Fruit fly (Drosophila melanogaster): Measurements from ENCODE around the gene Mnt.

The Mnt gene

DNA sequence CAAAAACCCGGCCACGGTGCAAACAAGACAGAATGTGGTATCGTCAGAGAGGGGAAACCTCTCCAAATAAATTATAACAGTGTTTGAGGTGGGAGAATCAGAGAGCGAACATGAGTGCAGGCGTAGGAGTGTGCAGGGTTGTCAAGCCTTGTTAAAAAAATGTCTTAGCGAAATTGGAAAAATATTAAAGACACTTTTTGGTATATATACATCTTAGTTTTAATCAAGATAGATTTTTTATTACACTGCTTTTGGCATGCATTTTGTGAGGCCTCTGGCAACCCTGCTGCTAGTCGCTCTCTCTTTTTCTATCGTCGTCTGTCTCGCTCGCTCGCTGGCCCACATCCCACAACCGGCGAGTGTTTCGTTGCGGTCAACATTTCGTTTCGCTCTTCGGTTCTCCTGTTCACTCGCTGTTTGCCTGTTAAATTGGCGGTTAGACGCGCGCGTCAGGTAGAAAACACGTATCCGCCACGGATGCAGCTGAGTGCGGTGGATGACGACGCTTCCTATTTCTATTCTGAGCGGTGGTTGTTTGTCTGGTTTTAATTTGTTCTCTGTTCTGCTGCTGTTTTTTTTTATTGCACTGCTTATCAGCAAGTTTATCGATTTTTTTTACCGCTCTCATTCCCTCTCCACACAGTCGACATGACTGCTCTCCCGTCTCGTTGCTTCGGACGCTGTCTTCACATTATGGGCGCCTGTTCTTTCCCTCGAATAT, 70.6 kb downstream of the Mnt start (continued):
- TF ChIP-seq CG12659 (GFP tag; optimal IDR thresholded peaks at IDR 0.05), result peak; percentile 100
- TF ChIP-seq ham (GFP tag; IDR thresholded peaks at IDR 0.05), result peak; percentile 98
- peak; percentile 99 for TF ChIP-seq Gug (GFP tag; IDR thresholded peaks at IDR 0.05)
- TF ChIP-seq slou (GFP tag; optimal IDR thresholded peaks at IDR 0.05), result peak; percentile 99
- peak; percentile 100 for TF ChIP-seq CG7839 (tag; optimal IDR thresholded peaks at IDR 0.05)
- peak; percentile 100 for TF ChIP-seq CG6813 (GFP tag; optimal IDR thresholded peaks at IDR 0.05)
- peak; percentile 99 for TF ChIP-seq Atf3 (GFP tag; optimal IDR thresholded peaks at IDR 0.05)
- TF ChIP-seq Mes4 (GFP tag; optimal IDR thresholded peaks at IDR 0.05), result peak; percentile 99
- TF ChIP-seq HHEX (GFP tag; optimal IDR thresholded peaks at IDR 0.05), result peak; percentile 100
- peak; percentile 99 for TF ChIP-seq Pdp1 (GFP tag; optimal IDR thresholded peaks at IDR 0.05)
- peak; percentile 99 for TF ChIP-seq Meics (GFP tag; optimal IDR thresholded peaks at IDR 0.05)
- peak; percentile 93 to 99 for TF ChIP-seq eve (GFP tag; optimal IDR thresholded peaks at IDR 0.05)
- TF ChIP-seq PHDP (tag; optimal IDR thresholded peaks at IDR 0.05), result peak; percentile 99
- TF ChIP-seq CG4617 (GFP tag; optimal IDR thresholded peaks at IDR 0.05; ENCODE audit: borderline replicate concordance), result peak; percentile 99
- TF ChIP-seq schlank (tag; optimal IDR thresholded peaks at IDR 0.05), result peak; percentile 99
- peak; percentile 98 for TF ChIP-seq pb (GFP tag; optimal IDR thresholded peaks at IDR 0.05)
- TF ChIP-seq CG10462 (GFP tag; optimal IDR thresholded peaks at IDR 0.05), result peak; percentile 99
- TF ChIP-seq jigr1 (GFP tag; IDR thresholded peaks at IDR 0.05), result peak; percentile 97
- peak; percentile 99 for TF ChIP-seq Dip3 (GFP tag; optimal IDR thresholded peaks at IDR 0.05)
- TF ChIP-seq CG15011 (GFP tag; optimal IDR thresholded peaks at IDR 0.05), result peak; percentile 99
- TF ChIP-seq dysf (GFP tag; IDR thresholded peaks at IDR 0.05), result peak; percentile 100
- peak; percentile 50 for TF ChIP-seq Dp (GFP tag; optimal IDR thresholded peaks at IDR 0.05)
- peak; percentile 99 for TF ChIP-seq CG16815 (GFP tag; optimal IDR thresholded peaks at IDR 0.05)
- TF ChIP-seq CG10979 (tag; optimal IDR thresholded peaks at IDR 0.05), result peak; percentile 99
- TF ChIP-seq row (GFP tag; IDR thresholded peaks at IDR 0.05), result peak; percentile 100
- TF ChIP-seq Sox100B (GFP tag; optimal IDR thresholded peaks at IDR 0.05), result peak; percentile 99
- TF ChIP-seq Sry-β (GFP tag; optimal IDR thresholded peaks at IDR 0.05), result peak; percentile 63
- TF ChIP-seq Sry-δ (GFP tag; optimal IDR thresholded peaks at IDR 0.05), result peak; percentile 84
- TF ChIP-seq CG3407 (GFP tag; optimal IDR thresholded peaks at IDR 0.05), result peak; percentile 99
- TF ChIP-seq ranshi (GFP tag; IDR thresholded peaks at IDR 0.05), result peak; percentile 100
- TF ChIP-seq CG16863 (GFP tag; optimal IDR thresholded peaks at IDR 0.05), result peak; percentile 99
- TF ChIP-seq p53 (GFP tag; optimal IDR thresholded peaks at IDR 0.05), result peak; percentile 98
- peak; percentile 99 for TF ChIP-seq Dek (tag; optimal IDR thresholded peaks at IDR 0.05)
- TF ChIP-seq chm (GFP tag; IDR thresholded peaks at IDR 0.05), result peak; percentile 100
- TF ChIP-seq knrl (GFP tag; IDR thresholded peaks at IDR 0.05; ENCODE audit: partially characterized antibody), result no peak
- peak; percentile 99 for TF ChIP-seq ac (GFP tag; optimal IDR thresholded peaks at IDR 0.05)
- peak; percentile 99 for TF ChIP-seq E2f1 (GFP tag; IDR thresholded peaks at IDR 0.05)
- TF ChIP-seq CG31365 (tag; optimal IDR thresholded peaks at IDR 0.05), result peak; percentile 95
- peak; percentile 99 for TF ChIP-seq cwo (GFP tag; optimal IDR thresholded peaks at IDR 0.05)
- TF ChIP-seq GATAe (GFP tag; conservative IDR thresholded peaks at IDR 0.05), result peak; percentile 98
- TF ChIP-seq CG9215 (GFP tag; IDR thresholded peaks at IDR 0.05), result peak; percentile 99
- TF ChIP-seq Tbp (GFP tag; optimal IDR thresholded peaks at IDR 0.05), result no peak
- peak; percentile 99 for TF ChIP-seq CG18476 (GFP tag; optimal IDR thresholded peaks at IDR 0.05)
- TF ChIP-seq CoRest (tag; optimal IDR thresholded peaks at IDR 0.05), result peak; percentile 100
- peak; percentile 100 for TF ChIP-seq CG9817 (tag; optimal IDR thresholded peaks at IDR 0.05)
- peak; percentile 99 for TF ChIP-seq CG31441 (GFP tag; IDR thresholded peaks at IDR 0.05)
- TF ChIP-seq h (optimal IDR thresholded peaks at IDR 0.05), result no peak
- TF ChIP-seq pan (optimal IDR thresholded peaks at IDR 0.05), result no peak
- peak in 1 of 2 experiments; percentile 100 for TF ChIP-seq pan (GFP tag; optimal IDR thresholded peaks at IDR 0.05 in 1 of 2, IDR thresholded peaks at IDR 0.05 in 1 of 2)
- peak; percentile 99 for TF ChIP-seq CG1603 (tag; optimal IDR thresholded peaks at IDR 0.05)
